Worm (Caenorhabditis elegans) whole organism, young adult: Measurements from ENCODE around the gene Y59A8B.8.

ENCODE experiments used
- D2030.7 ChIP-seq: fragments of 200-800 bp; sonication (Bioruptor generic); IDR thresholded peaks from 2 replicates; pipeline ENCODE4 v1.3.6; 2022; ENCODE audit warnings: missing genetic modification reagents, missing genetic modification characterization, missing compliant biosample characterization
- F39B2.1 ChIP-seq: fragments of 200-800 bp; sonication (Bioruptor generic); IDR thresholded peaks from 2 replicates; pipeline ENCODE4 v1.3.6; 2022; ENCODE audit warnings: missing genetic modification reagents, missing genetic modification characterization, missing compliant biosample characterization
- F49E8.2 ChIP-seq: sonication (generic microtip); optimal IDR thresholded peaks from 3 replicates; lab custom pipeline; 2017; ENCODE audit warnings: missing genetic modification characterization, mild to moderate bottlenecking, missing compliant biosample characterization, antibody characterized with exemption, moderate library complexity; ENCODE audit not compliant: insufficient read depth
- K11D2.4 ChIP-seq: fragments of 200-800 bp; sonication (Bioruptor generic); IDR thresholded peaks from 2 replicates; pipeline ENCODE4 v1.3.6; 2022; ENCODE audit warnings: missing genetic modification reagents, missing genetic modification characterization, missing compliant biosample characterization
- T07F8.4 ChIP-seq: sonication (generic microtip); optimal IDR thresholded peaks from 2 replicates; lab custom pipeline; 2016; ENCODE audit warnings: mild to moderate bottlenecking, missing genetic modification characterization, moderate library complexity, missing compliant biosample characterization
- Y95B8A.8 ChIP-seq: fragments of 200-800 bp; sonication (Bioruptor generic); IDR thresholded peaks from 2 replicates; pipeline ENCODE4 v1.3.6; 2022; ENCODE audit warnings: missing genetic modification reagents, missing genetic modification characterization, missing compliant biosample characterization
- ZK185.1 ChIP-seq: sonication (generic microtip); optimal IDR thresholded peaks from 2 replicates; lab custom pipeline; 2016; ENCODE audit warnings: mild to moderate bottlenecking, missing genetic modification characterization, missing compliant biosample characterization; ENCODE audit not compliant: poor library complexity, severe bottlenecking
- akir-1 ChIP-seq: fragments of 200-800 bp; sonication (Bioruptor generic); optimal IDR thresholded peaks from 2 replicates; lab custom pipeline; 2018; ENCODE audit warnings: mild to moderate bottlenecking, missing genetic modification characterization, moderate library complexity, missing compliant biosample characterization
- ama-1 ChIP-seq, 3 experiments: fragments of 150-350 bp in 1 of 3; sonication (generic microtip) in 2 of 3; optimal IDR thresholded peaks; 2 replicates each; lab custom pipeline; 2014 to 2018; ENCODE audit warnings: missing biosample characterization in 2 of 3, missing genetic modification characterization in 2 of 3, missing genetic modification reagents in 2 of 3
- attf-5 ChIP-seq: fragments of 200-800 bp; sonication (Bioruptor generic); optimal IDR thresholded peaks from 2 replicates; lab custom pipeline; 2018; ENCODE audit warnings: mild to moderate bottlenecking, missing genetic modification characterization, missing compliant biosample characterization
- bed-2 ChIP-seq: fragments of 200-800 bp; sonication (Bioruptor generic); IDR thresholded peaks from 2 replicates; pipeline ENCODE4 v1.3.6; 2022; ENCODE audit warnings: missing genetic modification reagents, missing genetic modification characterization, missing compliant biosample characterization
- cebp-1 ChIP-seq, 2 experiments: fragments of 200-800 bp in 1 of 2; sonication (Bioruptor generic) in 1 of 2; sonication (generic microtip) in 1 of 2; IDR thresholded peaks in 1 of 2; optimal IDR thresholded peaks in 1 of 2; 2 replicates each; pipeline versions ENCODE4 v1.3.6 to Lab custom; 2017 to 2022; ENCODE audit warnings: missing compliant biosample characterization in 2 of 2, missing genetic modification characterization in 2 of 2, mild to moderate bottlenecking in 1 of 2, missing genetic modification reagents in 1 of 2, moderate library complexity in 1 of 2
- ceh-79 ChIP-seq: sonication (generic microtip); optimal IDR thresholded peaks from 2 replicates; lab custom pipeline; 2017; ENCODE audit warnings: mild to moderate bottlenecking, missing genetic modification characterization, missing compliant biosample characterization
- ceh-91 ChIP-seq: fragments of 200-800 bp; sonication (Bioruptor generic); IDR thresholded peaks from 2 replicates; pipeline ENCODE4 v1.3.6; 2022; ENCODE audit warnings: missing genetic modification reagents, missing genetic modification characterization, missing compliant biosample characterization
- chd-7 ChIP-seq: sonication (generic microtip); optimal IDR thresholded peaks from 2 replicates; lab custom pipeline; 2016; ENCODE audit warnings: mild to moderate bottlenecking, missing genetic modification characterization, moderate library complexity, missing compliant biosample characterization
- die-1 ChIP-seq: sonication (generic microtip); optimal IDR thresholded peaks from 2 replicates; lab custom pipeline; 2016; ENCODE audit warnings: missing genotype, mild to moderate bottlenecking, missing genetic modification characterization, missing compliant biosample characterization
- egrh-3 ChIP-seq: fragments of 200-800 bp; sonication (Bioruptor generic); IDR thresholded peaks from 2 replicates; pipeline ENCODE4 v1.3.6; 2022; ENCODE audit warnings: missing genetic modification reagents, missing genetic modification characterization, missing compliant biosample characterization
- ets-4 ChIP-seq: fragments of 200-800 bp; sonication (Bioruptor generic); optimal IDR thresholded peaks from 2 replicates; lab custom pipeline; 2018; ENCODE audit warnings: mild to moderate bottlenecking, missing genetic modification characterization, missing compliant biosample characterization
- fkh-3 ChIP-seq: sonication (generic microtip); optimal IDR thresholded peaks from 2 replicates; lab custom pipeline; 2016; ENCODE audit warnings: mild to moderate bottlenecking, missing genetic modification characterization, missing compliant biosample characterization
- him-1 ChIP-seq: sonication (generic microtip); optimal IDR thresholded peaks from 2 replicates; lab custom pipeline; 2016; ENCODE audit warnings: missing genotype, missing genetic modification reagents, missing genetic modification characterization, missing compliant biosample characterization
- hrde-1 ChIP-seq: sonication (generic microtip); optimal IDR thresholded peaks from 2 replicates; lab custom pipeline; 2016; ENCODE audit warnings: missing genetic modification characterization, mild to moderate bottlenecking, missing compliant biosample characterization, moderate library complexity, missing genotype, missing genetic modification reagents, borderline replicate concordance
- lag-1 ChIP-seq: fragments of 200-800 bp; sonication (Bioruptor generic); IDR thresholded peaks from 2 replicates; pipeline ENCODE4 v1.3.6; 2022; ENCODE audit warnings: missing genetic modification reagents, missing genetic modification characterization, missing compliant biosample characterization
- let-526 ChIP-seq: fragments of 200-800 bp; sonication (Bioruptor generic); IDR thresholded peaks from 2 replicates; pipeline ENCODE4 v1.3.6; 2022; ENCODE audit warnings: missing genetic modification reagents, missing genetic modification characterization, missing compliant biosample characterization
- lir-1 ChIP-seq: fragments of 200-800 bp; sonication (Bioruptor generic); conservative IDR thresholded peaks from 2 replicates; pipeline ENCODE4 v1.3.6; 2022; ENCODE audit warnings: missing genetic modification reagents, missing genetic modification characterization, missing compliant biosample characterization
- madf-10 ChIP-seq: sonication (generic microtip); optimal IDR thresholded peaks from 2 replicates; lab custom pipeline; 2016; ENCODE audit warnings: mild to moderate bottlenecking, missing genetic modification characterization, missing compliant biosample characterization
- madf-3 ChIP-seq: fragments of 200-800 bp; sonication (Bioruptor generic); IDR thresholded peaks from 2 replicates; pipeline ENCODE4 v1.3.6; 2022; ENCODE audit warnings: missing genetic modification reagents, missing genetic modification characterization, missing compliant biosample characterization
- madf-8 ChIP-seq: fragments of 200-800 bp; sonication (Bioruptor generic); conservative IDR thresholded peaks from 2 replicates; pipeline ENCODE4 v1.3.6; 2022; ENCODE audit warnings: missing genetic modification reagents, missing genetic modification characterization, missing compliant biosample characterization
- mcd-1 ChIP-seq: fragments of 200-800 bp; sonication (Bioruptor generic); IDR thresholded peaks from 2 replicates; pipeline ENCODE4 v1.3.6; 2022; ENCODE audit warnings: missing genetic modification reagents, missing genetic modification characterization, missing compliant biosample characterization
- nfya-2 ChIP-seq: fragments of 200-800 bp; sonication (Bioruptor generic); IDR thresholded peaks from 2 replicates; pipeline ENCODE4 v1.3.6; 2022; ENCODE audit warnings: missing genetic modification reagents, missing genetic modification characterization, missing compliant biosample characterization
- nhr-179 ChIP-seq: sonication (generic microtip); optimal IDR thresholded peaks from 2 replicates; lab custom pipeline; 2016; ENCODE audit warnings: mild to moderate bottlenecking, missing genetic modification characterization, missing compliant biosample characterization
- pha-4 ChIP-seq: fragments of 150-350 bp; sonication (generic microtip); optimal IDR thresholded peaks from 2 replicates; lab custom pipeline; 2014; ENCODE audit warnings: missing biosample characterization, missing genetic modification reagents, missing genetic modification characterization
- snpc-4 ChIP-seq, 5 experiments: fragments of 150-350 bp in 1 of 5; sonication (generic microtip) in 4 of 5; optimal IDR thresholded peaks; 2 replicates each; lab custom pipeline; 2014 to 2018; ENCODE audit warnings: missing genetic modification characterization in 5 of 5, missing biosample characterization in 3 of 5, antibody characterized with exemption in 2 of 5, mild to moderate bottlenecking in 2 of 5, missing compliant biosample characterization in 2 of 5, missing genotype in 2 of 5, moderate library complexity in 2 of 5, missing genetic modification reagents in 1 of 5
- tbp1 ChIP-seq: fragments of 200-800 bp; sonication (Bioruptor generic); optimal IDR thresholded peaks from 2 replicates; lab custom pipeline; 2018; ENCODE audit warnings: mild to moderate bottlenecking, missing genetic modification characterization, missing compliant biosample characterization
- tbx-9 ChIP-seq: sonication (generic microtip); optimal IDR thresholded peaks from 2 replicates; lab custom pipeline; 2016; ENCODE audit warnings: borderline replicate concordance, missing genetic modification characterization, inconsistent platforms, missing compliant biosample characterization
- unc-130 ChIP-seq: sonication (generic microtip); optimal IDR thresholded peaks from 2 replicates; lab custom pipeline; 2016; ENCODE audit warnings: missing genetic modification reagents, missing genetic modification characterization, missing compliant biosample characterization
- ztf-26 ChIP-seq: sonication (generic microtip); optimal IDR thresholded peaks from 2 replicates; lab custom pipeline; 2017; ENCODE audit warnings: missing genetic modification characterization, missing compliant biosample characterization
- ztf-28 ChIP-seq: fragments of 200-800 bp; sonication (Bioruptor generic); IDR thresholded peaks from 2 replicates; pipeline ENCODE4 v1.3.6; 2022; ENCODE audit warnings: missing genetic modification reagents, missing genetic modification characterization, missing compliant biosample characterization
- ztf-3 ChIP-seq: fragments of 200-800 bp; sonication (Bioruptor generic); optimal IDR thresholded peaks from 2 replicates; lab custom pipeline; 2018; ENCODE audit warnings: mild to moderate bottlenecking, missing genetic modification characterization, missing compliant biosample characterization

Y59A8B.8 gene

DNA sequence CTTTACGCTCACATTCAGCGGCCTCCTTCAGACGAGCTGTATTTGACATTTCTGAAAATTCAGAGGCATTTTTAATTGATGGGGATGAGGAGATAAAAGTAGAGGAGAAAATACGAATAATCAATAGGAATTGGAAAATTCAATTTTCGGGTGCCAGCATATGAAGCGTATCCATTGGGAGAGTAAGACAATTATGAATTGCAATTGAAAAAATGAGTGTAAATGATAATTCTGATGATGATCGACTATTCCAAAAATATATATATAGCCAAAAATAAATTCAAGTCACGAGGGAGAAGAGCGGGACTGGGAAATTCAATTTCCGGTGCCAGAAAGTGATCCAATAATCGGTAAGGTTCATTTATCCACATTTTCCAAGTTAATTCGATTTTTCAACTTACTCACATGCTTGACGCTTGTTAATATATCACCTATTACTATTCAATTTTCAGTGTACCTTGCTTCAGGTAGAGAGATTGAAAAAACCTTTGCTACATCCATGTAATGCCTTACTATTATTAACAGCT is at the start of gene Y59A8B.8:
TSS of gene Y59A8B.8 (minus strand) at position 51 of the 527 bp plus-strand sequence.
- no peak for TF ChIP-seq tbp1 (GFP tag; lab: Kevin White, UChicago)

ce11 chrV:18115054-18115453 is 48.9 kb upstream of the Y59A8B.8 start:
- TF ChIP-seq cebp-1 (GFP tag; IDR thresholded peaks at IDR 0.05; lab: Robert Waterston, UW) (peak; percentile 93), cebp-1 (tag; optimal IDR thresholded peaks at IDR 0.05; lab: Kevin White, UChicago) (peak; percentile 90), mcd-1 (peak; percentile 83), attf-5 (GFP tag; lab: Kevin White, UChicago) (peak; percentile 13)
- TF ChIP-seq, all 124 proteins: peak for 3; not testable (repeated sequence) for 121

ce11 chrV:18109449-18109848 is 43.3 kb upstream of the Y59A8B.8 start:
- TF ChIP-seq hrde-1 (tag; lab: Kevin White, UChicago), result no peak
- TF ChIP-seq fkh-3, result no peak
- TF ChIP-seq let-526, result no peak
- no peak for TF ChIP-seq bed-2
- no peak for TF ChIP-seq lir-1 (GFP tag; lab: Robert Waterston, UW)
- no peak for TF ChIP-seq mcd-1
- no peak for TF ChIP-seq madf-8 (GFP tag; lab: Robert Waterston, UW)
- no peak for TF ChIP-seq ztf-3

ce11 chrV:18107969-18108368 is 41.9 kb upstream of the Y59A8B.8 start, which contains the start of gene Y37H2A.1:
Gene Y37H2A.1, plus strand, starts transcription at chrV:18108269.
- TF ChIP-seq chd-7 (tag; lab: Kevin White, UChicago), result no peak
- no peak for TF ChIP-seq tbx-9 (tag; lab: Kevin White, UChicago)
- no peak for TF ChIP-seq lag-1 (GFP tag; lab: Robert Waterston, UW)
- TF ChIP-seq K11D2.4 (GFP tag; lab: Robert Waterston, UW), result no peak
- no peak for TF ChIP-seq pha-4
- no peak for TF ChIP-seq him-1 (tag; lab: Kevin White, UChicago)
- TF ChIP-seq Y95B8A.8 (GFP tag; lab: Robert Waterston, UW), result no peak
- TF ChIP-seq ztf-28 (GFP tag; lab: Robert Waterston, UW), result no peak
- no peak for TF ChIP-seq ets-4 (GFP tag; lab: Kevin White, UChicago)
- no peak for TF ChIP-seq madf-3
- no peak for TF ChIP-seq die-1 (tag; lab: Kevin White, UChicago)
- no peak for TF ChIP-seq akir-1

ce11 chrV:18106055-18106454 is 39.9 kb upstream of the Y59A8B.8 start:
- TF ChIP-seq unc-130 (GFP tag; lab: Kevin White, UChicago), result no peak
- 0 out of 2 replicates have a peak, but pooled peaks have one; percentile 9 for TF ChIP-seq egrh-3 (GFP tag; lab: Robert Waterston, UW)

- TF ChIP-seq T07F8.4, result no peak
- no peak for TF ChIP-seq akir-1
- TF ChIP-seq egrh-3 (GFP tag; lab: Robert Waterston, UW), result no peak
- TF ChIP-seq ceh-79, result no peak
- TF ChIP-seq F49E8.2, result no peak
- TF ChIP-seq ztf-26, result no peak
- TF ChIP-seq pha-4, result no peak
- TF ChIP-seq ets-4 (GFP tag; lab: Kevin White, UChicago), result no peak
- TF ChIP-seq ceh-91, result no peak
- no peak for TF ChIP-seq nhr-179
- TF ChIP-seq unc-130 (GFP tag; lab: Kevin White, UChicago), result no peak
- no peak for TF ChIP-seq nfya-2 (GFP tag; lab: Robert Waterston, UW)
- no peak for TF ChIP-seq ama-1 (optimal IDR thresholded peaks at IDR 0.05; lab: Kevin White, UChicago)
- no peak for TF ChIP-seq ama-1 (GFP tag; optimal IDR thresholded peaks at IDR 0.05; lab: Kevin White, UChicago)
- TF ChIP-seq snpc-4 (GFP tag; optimal IDR thresholded peaks at IDR 0.05; lab: Kevin White, UChicago), result no peak
- TF ChIP-seq snpc-4 (tag; optimal IDR thresholded peaks at IDR 0.05; lab: Kevin White, UChicago), result no peak
- TF ChIP-seq F39B2.1 (GFP tag; lab: Robert Waterston, UW), result no peak
- no peak for TF ChIP-seq ZK185.1 (tag; lab: Kevin White, UChicago)
- TF ChIP-seq D2030.7 (GFP tag; lab: Robert Waterston, UW), result no peak
- no peak for TF ChIP-seq madf-10
These were observed 32.3 kb upstream of the Y59A8B.8 start, which contains the start of gene par-4 for ce11 chrV:18098387-18098786. Gene par-4, plus strand, starts transcription at chrV:18098687.
